Worm (Caenorhabditis elegans): ENCODE measurements around the gene K11H3.2.

The K11H3.2 gene

DNA sequence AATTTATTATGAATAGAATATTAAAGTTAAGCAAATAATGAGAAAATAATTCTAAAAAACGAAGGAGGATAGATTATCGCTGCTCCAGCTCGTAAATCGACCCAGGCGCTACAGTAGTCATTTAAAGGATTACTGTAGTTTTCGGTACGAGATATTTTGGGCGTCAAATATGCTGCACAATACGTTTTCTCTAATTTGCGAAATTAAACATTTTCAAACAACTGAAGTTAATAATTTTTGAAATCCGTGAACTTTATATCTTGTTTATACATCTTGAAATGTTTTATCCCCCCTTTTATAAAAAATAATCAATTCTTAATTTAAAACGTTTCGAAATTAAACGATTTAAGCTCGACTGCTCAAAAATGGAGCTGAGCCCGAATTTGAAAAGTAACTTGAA lies at the start of gene K11H3.2:
K11H3.2 (plus strand) TSS at position 301 of the 400 bp plus-strand sequence.
- no peak for TF ChIP-seq unc-62 (GFP tag; optimal IDR thresholded peaks at IDR 0.05)

DNA sequence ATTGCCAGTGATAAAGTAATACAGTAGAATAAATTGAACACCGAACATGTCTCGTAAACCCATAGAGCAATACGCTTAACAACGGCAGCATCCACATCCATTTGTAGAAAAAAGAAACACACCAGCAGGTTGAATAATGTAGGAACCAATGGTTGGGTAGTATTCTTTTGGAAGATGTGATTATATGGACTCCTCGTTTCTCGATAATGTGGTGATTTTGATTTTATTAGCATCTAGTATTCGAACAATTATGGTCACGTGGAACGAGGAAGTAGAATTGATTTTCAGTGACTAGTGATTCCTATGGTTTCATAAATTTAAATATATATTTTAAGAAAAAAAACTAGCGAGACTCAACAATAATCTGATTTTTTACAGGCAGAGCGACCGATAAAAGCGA lies 49.7 kb upstream of the K11H3.2 start, which contains the start of gene srxa-10:
srxa-10 (minus strand) TSS at position 101 of the 400 bp plus-strand sequence.
- TF ChIP-seq unc-62 (GFP tag; optimal IDR thresholded peaks at IDR 0.05) = no peak

DNA sequence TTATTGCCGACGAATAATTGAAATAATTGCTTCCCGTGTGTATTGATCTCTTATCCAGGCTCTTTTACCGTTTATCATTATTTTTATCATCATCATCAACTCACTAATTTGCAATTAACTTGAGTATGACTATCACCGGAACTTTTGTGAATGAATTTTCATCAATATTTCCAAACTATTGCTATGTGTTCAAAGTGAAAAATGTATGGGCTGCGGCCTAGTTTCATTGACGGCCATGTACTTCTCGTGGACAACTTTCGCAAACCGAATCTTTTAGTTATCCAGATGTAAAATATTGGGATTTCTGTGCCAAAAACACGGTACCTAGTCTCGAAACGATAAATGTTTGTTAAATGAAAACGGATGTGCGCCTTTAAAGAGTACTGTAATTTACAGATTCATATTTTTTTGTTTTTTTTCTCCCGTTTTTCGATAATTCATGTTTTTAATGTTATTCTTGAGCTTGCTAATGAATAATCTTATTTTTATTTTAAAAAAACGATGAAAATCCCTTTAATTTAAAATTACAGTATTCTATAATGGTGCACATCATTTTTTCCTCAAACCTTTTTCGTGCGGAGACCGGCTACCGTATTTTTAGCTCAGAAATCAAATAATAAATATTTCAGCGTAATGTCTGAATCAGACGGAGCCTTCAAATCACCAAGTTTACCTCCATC lies 47.6 kb upstream of the K11H3.2 start, which contains the start of gene ZK632.2:
ZK632.2 (plus strand) TSS at position 630 of the 680 bp plus-strand sequence.
- no peak for TF ChIP-seq unc-62 (GFP tag; optimal IDR thresholded peaks at IDR 0.05)

DNA sequence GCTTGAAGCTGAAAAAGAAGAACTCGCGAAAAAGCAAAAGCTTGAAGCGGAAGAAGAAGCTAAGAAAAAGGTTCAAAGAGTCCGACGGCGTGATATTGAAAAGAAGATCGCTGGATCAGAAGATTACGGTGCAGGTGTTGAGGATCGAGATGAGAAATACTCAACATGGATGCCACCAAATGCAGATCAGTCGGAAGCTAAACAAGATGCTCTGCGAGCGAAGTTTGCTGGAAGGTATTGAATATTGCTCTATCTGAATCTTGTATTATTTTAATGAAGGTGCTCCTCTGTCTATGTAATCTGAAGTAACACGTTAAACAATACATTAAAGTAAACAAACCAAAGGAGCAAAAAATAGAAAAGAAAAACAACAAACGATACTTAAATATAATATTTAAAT lies 44.1 kb upstream of the K11H3.2 start:
- TF ChIP-seq unc-62 (GFP tag; optimal IDR thresholded peaks at IDR 0.05) = no peak

DNA sequence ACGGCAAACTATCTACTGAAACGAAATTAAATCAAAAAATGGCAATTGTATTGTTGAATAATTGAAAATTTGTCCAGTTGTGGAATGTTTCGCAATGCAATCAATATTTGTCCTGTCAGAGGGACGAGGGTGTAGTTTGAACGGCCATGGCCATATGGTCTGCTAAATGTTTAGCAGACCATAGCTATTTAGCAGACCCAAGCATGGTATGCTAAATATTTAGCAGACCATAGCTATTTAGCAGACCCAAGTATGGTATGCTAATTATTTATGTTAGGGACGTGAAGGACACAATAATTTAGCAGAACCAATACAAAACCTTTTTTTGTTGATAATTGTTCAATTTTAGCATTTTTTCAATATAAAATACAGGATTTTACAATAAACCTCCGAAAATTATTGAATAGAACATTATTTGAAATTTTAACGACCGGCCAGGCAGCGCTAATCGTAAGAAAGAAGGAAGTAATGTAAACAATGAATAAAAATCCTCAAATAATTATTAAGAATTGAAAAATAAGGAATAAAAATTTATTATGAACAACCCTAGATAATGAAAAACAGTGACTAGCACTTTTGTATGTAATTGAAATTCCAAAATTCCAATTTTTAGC lies 41.1 kb upstream of the K11H3.2 start, which contains the start of gene riok-3:
riok-3 (minus strand) TSS at position 15 of the 614 bp plus-strand sequence.
- TF ChIP-seq unc-62 (GFP tag; optimal IDR thresholded peaks at IDR 0.05) = no peak

DNA sequence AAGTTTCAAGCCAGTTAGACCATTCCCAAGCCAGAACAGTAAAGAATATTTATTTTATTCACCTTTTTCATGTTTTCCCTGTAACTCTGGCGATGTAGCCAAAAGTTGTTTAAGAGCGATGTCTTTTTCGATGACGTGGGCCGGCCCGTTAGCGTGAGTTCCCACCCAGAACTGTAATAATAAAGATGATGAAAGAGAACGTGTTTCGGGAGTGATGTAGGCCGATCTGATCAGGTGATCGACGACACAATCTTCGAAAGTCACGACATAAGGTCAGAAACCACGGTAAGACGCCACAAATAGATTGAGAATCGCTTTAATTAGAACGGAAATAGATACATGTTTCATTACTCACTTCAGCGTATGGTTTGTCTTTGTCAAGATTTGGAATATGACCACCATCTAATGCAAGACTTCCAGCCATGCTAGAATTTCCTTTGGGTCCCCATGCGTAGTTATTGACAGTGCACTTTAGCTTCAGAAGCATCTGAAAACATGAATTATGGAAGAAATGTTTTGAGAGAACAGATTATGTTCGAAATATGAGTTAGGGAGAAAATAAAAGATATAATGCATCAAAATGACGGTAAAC lies 39.1 kb upstream of the K11H3.2 start, which contains the start of gene ZK632.4:
ZK632.4 (minus strand) TSS at position 487 of the 592 bp plus-strand sequence.
- no peak for TF ChIP-seq unc-62 (GFP tag; optimal IDR thresholded peaks at IDR 0.05)

DNA sequence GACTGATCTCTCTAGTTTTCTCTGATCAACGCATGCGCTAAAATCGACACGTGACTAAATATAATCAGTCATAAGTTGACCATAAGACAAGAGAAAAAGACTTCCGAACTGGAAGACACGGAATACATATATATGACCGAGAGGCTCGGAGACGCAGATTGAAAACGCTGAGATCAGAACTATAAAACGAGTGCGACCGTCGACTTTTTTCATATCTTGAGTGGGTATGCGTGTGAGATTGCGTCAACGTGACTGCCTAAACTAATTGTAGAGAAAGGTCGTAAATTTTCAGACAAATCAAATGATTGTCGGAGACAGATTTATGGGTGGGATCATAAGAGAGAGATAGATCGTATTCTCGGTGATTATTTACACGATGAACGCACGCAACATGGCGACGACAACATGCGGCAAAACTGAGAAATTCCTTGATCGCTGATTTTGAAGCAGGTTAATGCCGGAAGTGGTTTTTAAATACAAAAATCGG lies 38.6 kb upstream of the K11H3.2 start:
- no peak for TF ChIP-seq unc-62 (GFP tag; optimal IDR thresholded peaks at IDR 0.05)

DNA sequence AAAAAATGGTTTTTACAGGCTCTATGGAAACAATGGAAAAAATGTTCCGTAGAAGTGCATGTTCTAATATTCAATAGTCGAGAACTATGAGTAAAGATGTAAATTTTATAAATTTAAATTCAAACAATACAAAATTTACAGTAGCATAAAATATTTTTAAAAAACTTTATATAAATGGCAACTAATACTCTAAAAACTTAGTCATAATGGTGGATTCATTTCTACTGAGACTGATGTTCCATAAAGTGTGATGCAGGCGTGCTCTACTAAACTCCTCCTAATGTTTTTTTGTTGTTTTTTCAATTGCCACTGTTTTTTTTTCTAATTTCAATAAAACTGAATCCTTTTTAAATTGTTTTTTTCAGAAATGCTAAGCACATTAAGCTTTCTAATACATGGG lies 38.0 kb upstream of the K11H3.2 start, which contains the start of gene gtap-2:
gtap-2 (plus strand) TSS at position 366 of the 400 bp plus-strand sequence.
- TF ChIP-seq unc-62 (GFP tag; optimal IDR thresholded peaks at IDR 0.05) = no peak

DNA sequence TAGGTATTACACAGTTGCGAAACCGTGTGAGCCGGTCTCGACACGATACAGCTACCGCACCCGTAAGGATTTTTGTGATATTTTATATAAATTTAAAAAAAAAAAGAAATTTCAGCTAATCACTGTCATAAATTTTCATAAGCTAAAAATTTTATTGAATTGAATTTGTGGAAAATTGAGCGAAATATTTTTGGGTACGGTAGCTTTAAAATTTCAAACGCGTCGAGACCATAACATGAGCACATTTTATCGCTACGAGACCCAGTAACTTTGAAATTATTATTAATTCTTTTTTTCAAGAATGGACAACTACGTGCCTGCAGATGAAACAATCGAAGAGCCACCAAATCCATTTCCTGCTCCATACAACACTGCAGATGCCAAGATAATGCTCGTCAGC lies 33.0 kb upstream of the K11H3.2 start, which contains the start of gene ZK632.14:
ZK632.14 (plus strand) TSS at position 301 of the 400 bp plus-strand sequence.
- TF ChIP-seq unc-62 (GFP tag; optimal IDR thresholded peaks at IDR 0.05) = no peak

DNA sequence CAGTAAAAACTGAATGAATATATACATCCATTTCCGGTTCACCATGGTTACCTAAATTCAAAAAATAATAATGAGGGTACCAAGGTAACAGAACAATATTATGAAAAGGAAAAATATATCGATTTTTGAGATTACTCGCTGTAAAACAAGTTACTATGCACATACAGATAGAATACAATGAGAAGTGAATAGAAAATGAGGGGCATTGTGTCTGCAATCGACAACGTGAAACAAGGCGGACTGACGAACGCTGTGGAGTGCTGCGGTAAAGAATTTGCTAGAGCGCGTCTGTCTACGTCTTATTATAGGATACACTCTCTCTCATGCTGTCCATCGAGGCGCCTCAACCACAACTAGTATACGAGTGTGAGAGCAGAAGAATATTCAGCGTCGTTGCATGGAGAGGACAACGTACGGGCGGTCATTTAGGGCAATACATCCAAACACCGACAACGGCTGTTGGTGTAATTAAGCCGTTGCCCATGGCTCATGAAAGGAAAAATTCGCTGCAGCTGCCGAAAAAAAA lies 29.0 kb upstream of the K11H3.2 start, which contains the start of gene cnx-1:
cnx-1 (minus strand) TSS at position 51 of the 526 bp plus-strand sequence.
- TF ChIP-seq unc-62 (GFP tag; optimal IDR thresholded peaks at IDR 0.05) = no peak

DNA sequence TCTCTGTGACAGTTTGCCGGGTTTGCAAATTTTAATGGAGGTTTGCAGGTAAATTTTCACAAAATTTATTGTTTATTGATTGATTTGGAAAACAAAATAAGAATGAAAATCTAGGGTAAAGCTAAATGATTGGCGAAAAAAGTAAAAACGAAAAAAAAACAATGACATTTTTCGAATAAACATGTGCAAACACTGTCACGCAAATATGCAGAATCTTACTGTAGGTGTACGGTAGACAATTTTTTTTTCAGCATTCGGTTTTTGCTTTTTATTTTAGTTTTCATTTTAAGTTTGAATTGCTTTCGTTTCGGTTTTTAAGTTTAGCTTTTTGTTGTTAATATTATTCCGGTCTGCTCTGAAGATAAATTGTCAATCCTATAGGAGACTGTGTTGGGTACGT lies 28.3 kb upstream of the K11H3.2 start:
- no peak for TF ChIP-seq unc-62 (GFP tag; optimal IDR thresholded peaks at IDR 0.05)

DNA sequence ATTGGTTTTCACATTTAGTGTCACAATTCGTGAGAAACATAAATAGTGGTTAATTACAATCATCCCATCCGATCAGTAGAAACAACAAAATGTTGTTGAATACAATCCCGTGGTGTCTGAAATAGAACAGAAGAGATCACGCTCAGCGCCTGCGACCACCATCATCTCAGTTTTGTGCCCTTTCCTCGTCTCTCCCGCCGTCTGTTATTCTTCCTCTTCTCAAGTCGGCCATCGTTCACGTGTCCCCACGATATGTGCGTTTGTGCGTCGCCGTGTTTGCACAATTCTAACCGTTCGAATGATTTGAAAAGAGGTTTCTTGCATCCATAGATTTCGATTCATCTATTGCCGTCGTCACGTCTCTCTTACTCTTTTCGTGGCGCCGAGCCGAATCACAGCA lies 27.4 kb upstream of the K11H3.2 start, which contains the start of gene panl-3:
panl-3 (plus strand) TSS at position 294 of the 400 bp plus-strand sequence.
- no peak for TF ChIP-seq unc-62 (GFP tag; optimal IDR thresholded peaks at IDR 0.05)

DNA sequence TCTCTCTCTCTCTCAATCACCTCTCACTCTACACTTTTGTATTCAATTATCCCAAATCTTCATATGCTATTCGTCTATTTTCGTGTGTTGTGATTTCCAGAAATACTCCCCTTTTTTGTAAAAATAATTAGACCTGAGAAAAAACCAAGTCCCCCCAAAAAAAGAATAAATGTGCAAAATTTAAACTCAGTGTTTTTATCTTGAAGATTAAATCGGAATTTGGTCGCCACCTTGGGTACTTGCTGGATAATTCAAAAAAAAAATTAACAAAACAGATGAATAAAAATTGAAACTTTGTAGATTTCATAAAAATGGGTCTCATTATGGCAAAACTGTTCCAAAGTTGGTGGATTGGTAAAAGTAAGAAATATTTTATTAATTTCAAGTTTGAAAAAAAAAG lies 23.3 kb upstream of the K11H3.2 start, which contains the start of gene arl-5:
arl-5 (plus strand) TSS at position 301 of the 400 bp plus-strand sequence.
- no peak for TF ChIP-seq unc-62 (GFP tag; optimal IDR thresholded peaks at IDR 0.05)

DNA sequence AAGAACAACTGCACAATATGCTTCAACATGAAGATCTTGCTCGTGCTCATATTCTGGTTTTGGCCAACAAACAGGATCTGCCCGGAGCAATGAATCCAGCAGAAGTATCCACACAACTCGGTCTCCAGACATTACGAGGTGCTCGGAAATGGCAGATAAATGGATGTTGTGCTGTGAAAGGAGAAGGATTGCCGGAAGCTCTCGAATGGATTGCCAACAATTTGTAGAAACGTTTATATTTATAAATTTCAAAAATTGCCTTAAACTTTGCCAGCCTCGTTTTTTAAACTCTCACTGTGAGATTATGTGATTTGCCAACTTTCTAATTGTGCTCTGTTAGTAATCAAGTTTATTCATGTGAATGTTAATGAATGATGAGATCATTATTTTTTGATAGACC lies 22.4 kb upstream of the K11H3.2 start:
- no peak for TF ChIP-seq unc-62 (GFP tag; optimal IDR thresholded peaks at IDR 0.05)

DNA sequence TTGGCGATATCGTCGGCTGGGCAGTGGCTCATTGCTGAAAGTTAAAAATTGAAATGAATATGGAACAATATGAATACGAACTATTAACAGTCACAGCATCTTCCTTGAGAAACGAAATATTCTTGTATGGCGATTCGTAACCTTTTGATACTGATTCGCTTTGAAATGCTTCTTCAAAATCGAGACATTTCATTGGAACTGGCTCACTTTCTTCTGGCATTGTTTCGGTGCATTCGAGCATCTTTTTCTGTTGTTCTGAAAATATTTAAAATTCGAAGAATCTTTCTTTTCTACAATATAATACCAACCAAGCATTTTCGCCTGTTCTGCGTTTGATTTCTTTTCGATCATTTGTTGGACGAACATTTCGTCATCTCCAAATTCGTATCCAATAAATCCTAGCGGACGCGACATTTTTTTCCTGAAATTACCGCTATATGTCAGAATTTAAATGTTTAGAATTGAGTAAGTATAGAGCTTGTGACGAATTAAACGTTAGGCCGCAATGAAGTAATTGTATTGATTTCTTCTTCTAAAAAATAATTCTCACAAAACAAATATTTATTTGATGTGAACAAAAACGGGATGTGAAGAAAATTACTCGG lies 21.8 kb upstream of the K11H3.2 start, which contains the start of gene lin-52:
lin-52 (minus strand) TSS at position 421 of the 605 bp plus-strand sequence.
- no peak for TF ChIP-seq unc-62 (GFP tag; optimal IDR thresholded peaks at IDR 0.05)

Data from whole organism, dauer.